Worm (Caenorhabditis elegans) whole organism, early embryonic: Measurements from ENCODE around the gene F49H6.12.

Experiments
- B0310.2 ChIP-seq: sonication (generic microtip); optimal IDR thresholded peaks from 2 replicates; lab custom pipeline; 2016; ENCODE audit warnings: mild to moderate bottlenecking, missing genetic modification characterization, missing compliant biosample characterization
- ama-1 ChIP-seq: fragments of 150-350 bp; optimal IDR thresholded peaks from 2 replicates; lab custom pipeline; 2014
- ets-7 ChIP-seq: sonication (generic microtip); optimal IDR thresholded peaks from 2 replicates; lab custom pipeline; 2016; ENCODE audit warnings: missing genotype, missing genetic modification characterization, missing compliant biosample characterization
- hmbx-1 ChIP-seq: sonication (generic microtip); optimal IDR thresholded peaks from 2 replicates; lab custom pipeline; 2016; ENCODE audit warnings: mild to moderate bottlenecking, missing genetic modification characterization, missing compliant biosample characterization
- scrt-1 ChIP-seq: fragments of 200-800 bp; sonication (Bioruptor generic); IDR thresholded peaks from 2 replicates; pipeline ENCODE4 v1.3.6; 2022; ENCODE audit warnings: missing genetic modification characterization, missing compliant biosample characterization
- tbx-37 ChIP-seq: fragments of 200-800 bp; sonication (Bioruptor generic); conservative IDR thresholded peaks from 2 replicates; pipeline ENCODE4 v1.3.6; 2022; ENCODE audit warnings: missing genetic modification reagents, missing genetic modification characterization, missing compliant biosample characterization

ce11 chrV:17061585-17061984, 40.3 kb upstream of the F49H6.12 start, which contains the start of gene F28B1.9:
- TF ChIP-seq ets-7 (tag; lab: Kevin White, UChicago) (no peak), hmbx-1 (tag; lab: Kevin White, UChicago) (no peak), B0310.2 (tag; lab: Kevin White, UChicago) (no peak), ama-1 (no peak), tbx-37 (GFP tag; lab: Robert Waterston, UW) (no peak), scrt-1 (no peak)
